Worm (Caenorhabditis elegans): ENCODE measurements around the gene F13A7.1.

Gene F13A7.1

ce11 chrV:16377849-16378248, at the start of gene F13A7.1:
F13A7.1 (minus strand) TSS chrV:16377949.
- TF ChIP-seq alr-1 (tag; optimal IDR thresholded peaks at IDR 0.05; ENCODE audit: borderline replicate concordance) (no peak), unc-130 (tag; optimal IDR thresholded peaks at IDR 0.05) (no peak), nhr-84 (tag; optimal IDR thresholded peaks at IDR 0.05) (no peak), nhr-47 (tag; optimal IDR thresholded peaks at IDR 0.05) (no peak), efl-1 (optimal IDR thresholded peaks at IDR 0.05) (no peak), efl-1 (GFP tag; optimal IDR thresholded peaks at IDR 0.05 in 1 of 2) (no peak), unc-98 (GFP tag; IDR thresholded peaks at IDR 0.05) (no peak)

- no peak for TF ChIP-seq lin-15B (tag; optimal IDR thresholded peaks at IDR 0.05)
- TF ChIP-seq xbp-1 (tag; optimal IDR thresholded peaks at IDR 0.05): no peak
- TF ChIP-seq ztf-11 (tag; optimal IDR thresholded peaks at IDR 0.05): no peak
- no peak for TF ChIP-seq egl-13 (tag; optimal IDR thresholded peaks at IDR 0.05)
- TF ChIP-seq tbx-2 (tag; optimal IDR thresholded peaks at IDR 0.05): no peak
- TF ChIP-seq irx-1 (tag; optimal IDR thresholded peaks at IDR 0.05): no peak
- no peak for TF ChIP-seq unc-62 (GFP tag; optimal IDR thresholded peaks at IDR 0.05)
- TF ChIP-seq zip-4 (GFP tag; optimal IDR thresholded peaks at IDR 0.05): no peak
- no peak for TF ChIP-seq isw-1 (GFP tag; IDR thresholded peaks at IDR 0.05)
- no peak for TF ChIP-seq ceh-8 (GFP tag; optimal IDR thresholded peaks at IDR 0.05)
These were observed 46.7 kb upstream of the F13A7.1 start, which contains the start of gene srw-29 for ce11 chrV:16424428-16424827. srw-29 (minus strand) TSS chrV:16424528.

ce11 chrV:16420696-16421095, 42.9 kb upstream of the F13A7.1 start, which contains the start of gene srw-48:
srw-48 (plus strand) TSS chrV:16420996.
- TF ChIP-seq sup-37 (GFP tag; optimal IDR thresholded peaks at IDR 0.05) (no peak), lsy-2 (tag; optimal IDR thresholded peaks at IDR 0.05) (no peak), dpl-1 (GFP tag; optimal IDR thresholded peaks at IDR 0.05) (no peak), C34B4.2 (tag; optimal IDR thresholded peaks at IDR 0.05) (no peak), nhr-11 (tag; optimal IDR thresholded peaks at IDR 0.05) (no peak), snu-23 (GFP tag; optimal IDR thresholded peaks at IDR 0.05) (no peak), nhr-85 (tag) (no peak), unc-130 (tag; optimal IDR thresholded peaks at IDR 0.05) (no peak), ceh-90 (tag; optimal IDR thresholded peaks at IDR 0.05) (no peak), unc-62 (GFP tag; optimal IDR thresholded peaks at IDR 0.05) (no peak), aha-1 (tag; optimal IDR thresholded peaks at IDR 0.05) (no peak), lin-39 (tag; optimal IDR thresholded peaks at IDR 0.05) (no peak), nhr-90 (tag; optimal IDR thresholded peaks at IDR 0.05; ENCODE audit: poor library complexity) (no peak), vab-15 (tag; optimal IDR thresholded peaks at IDR 0.05) (no peak), tlp-1 (tag; optimal IDR thresholded peaks at IDR 0.05) (no peak)

- no peak for TF ChIP-seq lir-3 (tag; optimal IDR thresholded peaks at IDR 0.05; ENCODE audit: poor library complexity)
- no peak for TF ChIP-seq zip-4 (GFP tag; optimal IDR thresholded peaks at IDR 0.05)
- TF ChIP-seq F16B12.6 (tag; optimal IDR thresholded peaks at IDR 0.05): no peak
- no peak for TF ChIP-seq jun-1 (tag; optimal IDR thresholded peaks at IDR 0.05)
- no peak for TF ChIP-seq hlh-17 (GFP tag; optimal IDR thresholded peaks at IDR 0.05; ENCODE audit: borderline replicate concordance)
- TF ChIP-seq ceh-90 (tag; optimal IDR thresholded peaks at IDR 0.05): no peak
- TF ChIP-seq blmp-1 (tag; optimal IDR thresholded peaks at IDR 0.05): no peak
- TF ChIP-seq efl-3 (GFP tag; optimal IDR thresholded peaks at IDR 0.05): no peak
These were observed 42.0 kb upstream of the F13A7.1 start, which contains the start of gene F26D2.16 for ce11 chrV:16419769-16420168. F26D2.16 (minus strand) TSS chrV:16419869.

ce11 chrV:16417014-16417413, 39.3 kb upstream of the F13A7.1 start, which contains the start of gene str-55:
str-55 (minus strand) TSS chrV:16417114.
- TF ChIP-seq blmp-1 (tag; optimal IDR thresholded peaks at IDR 0.05) (no peak), irx-1 (tag; optimal IDR thresholded peaks at IDR 0.05) (no peak), C34B4.2 (tag; optimal IDR thresholded peaks at IDR 0.05) (no peak), sptf-1 (tag; optimal IDR thresholded peaks at IDR 0.05) (no peak), unc-86 (tag; optimal IDR thresholded peaks at IDR 0.05) (no peak), aha-1 (tag; optimal IDR thresholded peaks at IDR 0.05) (no peak), mef-2 (tag; optimal IDR thresholded peaks at IDR 0.05) (no peak), lsy-2 (tag; optimal IDR thresholded peaks at IDR 0.05) (no peak), ztf-4 (tag; optimal IDR thresholded peaks at IDR 0.05) (no peak), elt-2 (tag; optimal IDR thresholded peaks at IDR 0.05) (no peak), zag-1 (tag; optimal IDR thresholded peaks at IDR 0.05) (no peak), unc-30 (tag; optimal IDR thresholded peaks at IDR 0.05) (no peak), fkh-4 (tag; optimal IDR thresholded peaks at IDR 0.05; ENCODE audit: borderline replicate concordance) (no peak), nhr-11 (tag; optimal IDR thresholded peaks at IDR 0.05) (no peak), egl-27 (tag; optimal IDR thresholded peaks at IDR 0.05) (no peak), ceh-8 (GFP tag; optimal IDR thresholded peaks at IDR 0.05) (no peak), ama-1 (optimal IDR thresholded peaks at IDR 0.05) (no peak), mab-9 (GFP tag; IDR thresholded peaks at IDR 0.05) (no peak), vab-15 (tag; optimal IDR thresholded peaks at IDR 0.05) (no peak)

Data from whole organism, L1 larva.